Fruit fly (Drosophila melanogaster): Measurements from ENCODE around the gene CG12880.

Gene CG12880

DNA sequence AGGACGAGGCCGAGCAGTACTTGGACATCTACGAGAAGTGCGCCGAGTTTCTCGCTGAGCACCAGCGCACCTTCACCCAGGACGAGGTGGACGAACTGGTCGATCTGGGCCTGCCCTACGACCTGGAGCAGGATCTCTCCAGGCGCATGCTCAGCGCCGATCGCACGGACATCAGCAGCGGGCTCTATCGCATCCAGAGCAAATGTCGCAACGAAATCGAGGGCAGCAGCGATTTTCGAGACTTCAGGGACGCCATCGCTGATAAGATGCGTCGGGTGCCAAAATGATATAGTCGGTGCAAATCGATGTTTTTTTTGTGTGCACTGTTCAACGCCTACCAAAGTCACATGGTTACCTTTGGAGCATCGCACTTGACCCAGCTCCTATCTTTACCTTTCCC, 6.1 kb upstream of the CG12880 start:
- no peak for TF ChIP-seq Dif (GFP tag; optimal IDR thresholded peaks at IDR 0.05; ENCODE audit: partially characterized antibody)
- TF ChIP-seq OdsH (GFP tag; optimal IDR thresholded peaks at IDR 0.05): no peak
- no peak for TF ChIP-seq HLH106 (tag; optimal IDR thresholded peaks at IDR 0.05)
- no peak for TF ChIP-seq rgr (GFP tag; optimal IDR thresholded peaks at IDR 0.05)
- TF ChIP-seq Rel (GFP tag; optimal IDR thresholded peaks at IDR 0.05): no peak
- no peak for TF ChIP-seq Rel (tag; optimal IDR thresholded peaks at IDR 0.05)
- no peak for TF ChIP-seq CG32264 (GFP tag; optimal IDR thresholded peaks at IDR 0.05)
- TF ChIP-seq psq (GFP tag; optimal IDR thresholded peaks at IDR 0.05): no peak
- TF ChIP-seq dsf (GFP tag; optimal IDR thresholded peaks at IDR 0.05; ENCODE audit: borderline replicate concordance): no peak
- TF ChIP-seq Hnf4 (GFP tag; optimal IDR thresholded peaks at IDR 0.05): no peak
- no peak for TF ChIP-seq Jra (GFP tag; optimal IDR thresholded peaks at IDR 0.05)
- no peak for TF ChIP-seq jim (GFP tag; optimal IDR thresholded peaks at IDR 0.05)
- no peak for TF ChIP-seq brk (GFP tag; optimal IDR thresholded peaks at IDR 0.05)
- no peak for TF ChIP-seq Myc (optimal IDR thresholded peaks at IDR 0.05)
- TF ChIP-seq sv (GFP tag; optimal IDR thresholded peaks at IDR 0.05): no peak
- no peak for TF ChIP-seq CrebA (GFP tag; optimal IDR thresholded peaks at IDR 0.05; ENCODE audit: borderline replicate concordance)
- TF ChIP-seq woc (GFP tag; optimal IDR thresholded peaks at IDR 0.05): no peak

DNA sequence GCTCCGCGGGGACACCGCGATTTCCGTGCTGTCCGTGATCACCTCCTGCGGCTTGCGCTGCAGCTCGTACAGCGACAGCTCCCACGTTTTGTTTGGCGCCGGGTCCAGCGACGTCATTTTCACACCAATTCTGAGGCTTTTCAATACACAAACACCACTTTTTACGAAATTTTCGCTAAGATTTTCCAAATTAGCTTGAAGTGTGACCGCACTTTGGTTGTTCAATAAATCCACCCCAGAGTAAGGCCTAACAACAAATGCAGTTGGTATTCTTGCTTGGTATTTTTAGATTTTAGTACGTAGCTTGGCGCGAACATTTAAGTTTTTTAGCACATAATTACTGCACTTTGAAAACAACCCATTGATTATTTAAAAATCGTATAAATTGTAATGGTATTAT, 4.0 kb upstream of the CG12880 start, which contains the start of gene Sce:
TSS of gene Sce (minus strand) at position 231 of the 400 bp plus-strand sequence.
- no peak for TF ChIP-seq CG32264 (GFP tag; optimal IDR thresholded peaks at IDR 0.05)
- no peak for TF ChIP-seq sv (GFP tag; optimal IDR thresholded peaks at IDR 0.05)
- TF ChIP-seq Myc (optimal IDR thresholded peaks at IDR 0.05): peak; percentile 23
- TF ChIP-seq Dif (GFP tag; optimal IDR thresholded peaks at IDR 0.05; ENCODE audit: partially characterized antibody): no peak
- TF ChIP-seq dl (GFP tag; optimal IDR thresholded peaks at IDR 0.05; ENCODE audit: insufficient read depth in 1 of 2, partially characterized antibody in 2 of 2): no peak
- TF ChIP-seq HLH106 (tag; optimal IDR thresholded peaks at IDR 0.05): no peak
- no peak for TF ChIP-seq Hr78 (GFP tag; optimal IDR thresholded peaks at IDR 0.05)
- TF ChIP-seq brk (GFP tag; optimal IDR thresholded peaks at IDR 0.05): no peak
- no peak for TF ChIP-seq h (GFP tag; optimal IDR thresholded peaks at IDR 0.05)
- TF ChIP-seq Rel (GFP tag; optimal IDR thresholded peaks at IDR 0.05): no peak
- no peak for TF ChIP-seq Rel (tag; optimal IDR thresholded peaks at IDR 0.05)
- no peak for TF ChIP-seq CG9705 (GFP tag; optimal IDR thresholded peaks at IDR 0.05)
- no peak for TF ChIP-seq Sp1 (GFP tag; optimal IDR thresholded peaks at IDR 0.05)
- TF ChIP-seq Vsx2 (GFP tag; optimal IDR thresholded peaks at IDR 0.05; ENCODE audit: partially characterized antibody): peak; percentile 98
- TF ChIP-seq N (GFP tag; optimal IDR thresholded peaks at IDR 0.05): no peak
- TF ChIP-seq sage (GFP tag; optimal IDR thresholded peaks at IDR 0.05): no peak

DNA sequence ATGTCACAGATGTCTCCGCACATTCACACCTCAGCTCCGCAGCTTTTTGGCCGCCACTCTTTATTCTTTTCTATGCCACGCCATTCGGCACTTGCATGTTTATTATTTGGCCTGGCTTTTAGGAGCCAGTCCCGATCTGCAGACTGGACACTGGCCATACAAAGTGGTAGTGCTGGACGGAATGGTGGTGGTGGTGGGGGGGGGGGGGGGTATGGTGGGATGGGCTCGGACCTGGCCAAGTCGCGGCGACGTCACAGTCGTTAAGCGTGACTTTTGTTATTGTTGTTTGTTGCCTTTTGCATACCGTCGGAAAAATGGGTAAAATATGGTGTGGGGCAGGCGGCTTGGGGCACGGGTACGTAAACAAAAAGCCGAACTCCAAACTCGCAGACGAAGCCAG, 688 bp upstream of the CG12880 start:
- no peak for TF ChIP-seq Myc (optimal IDR thresholded peaks at IDR 0.05)
- no peak for TF ChIP-seq Hr78 (GFP tag; optimal IDR thresholded peaks at IDR 0.05)
- no peak for TF ChIP-seq CrebA (GFP tag; optimal IDR thresholded peaks at IDR 0.05; ENCODE audit: borderline replicate concordance)
- no peak for TF ChIP-seq CG32264 (GFP tag; optimal IDR thresholded peaks at IDR 0.05)
- TF ChIP-seq Sp1 (GFP tag; optimal IDR thresholded peaks at IDR 0.05): no peak
- no peak for TF ChIP-seq Mio (GFP tag; optimal IDR thresholded peaks at IDR 0.05)
- no peak for TF ChIP-seq Abd-B (GFP tag; optimal IDR thresholded peaks at IDR 0.05)
- TF ChIP-seq psq (GFP tag; optimal IDR thresholded peaks at IDR 0.05): no peak
- TF ChIP-seq foxo (GFP tag; optimal IDR thresholded peaks at IDR 0.05): no peak
- no peak for TF ChIP-seq h (GFP tag; optimal IDR thresholded peaks at IDR 0.05)

DNA sequence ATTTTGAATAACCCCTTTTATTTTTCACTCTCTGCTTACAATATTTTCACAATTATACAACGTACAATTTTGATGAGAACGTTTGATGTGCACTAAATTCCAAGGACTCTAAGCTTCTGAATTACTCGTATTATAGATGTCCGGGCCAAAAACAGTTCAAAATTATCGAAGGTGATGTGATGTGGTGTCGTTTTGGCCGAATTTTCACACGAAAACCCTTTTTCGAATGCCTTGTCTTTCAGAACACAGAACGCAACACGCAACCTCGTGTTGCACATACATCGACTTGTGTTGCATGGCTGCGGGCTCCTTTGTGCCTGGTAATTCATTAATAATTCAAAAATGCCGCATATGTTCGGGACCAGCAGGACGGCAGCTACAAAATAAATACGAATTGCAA, 2.3 kb downstream of the CG12880 start, which contains the start of gene CG31055:
TSS of gene CG31055 (minus strand) at position 101 of the 400 bp plus-strand sequence.
- TF ChIP-seq Myc (optimal IDR thresholded peaks at IDR 0.05): no peak
- TF ChIP-seq Hr83 (GFP tag; optimal IDR thresholded peaks at IDR 0.05; ENCODE audit: poor library complexity, severe bottlenecking): no peak
- TF ChIP-seq OdsH (GFP tag; optimal IDR thresholded peaks at IDR 0.05): no peak
- no peak for TF ChIP-seq Dfd (GFP tag; optimal IDR thresholded peaks at IDR 0.05)
- no peak for TF ChIP-seq brk (GFP tag; optimal IDR thresholded peaks at IDR 0.05)
- TF ChIP-seq woc (GFP tag; optimal IDR thresholded peaks at IDR 0.05): no peak
- TF ChIP-seq pan (optimal IDR thresholded peaks at IDR 0.05): no peak
- no peak for TF ChIP-seq dmrt93B (GFP tag; optimal IDR thresholded peaks at IDR 0.05)
- no peak for TF ChIP-seq usp (GFP tag; optimal IDR thresholded peaks at IDR 0.05)
- no peak for TF ChIP-seq CrebA (GFP tag; optimal IDR thresholded peaks at IDR 0.05; ENCODE audit: borderline replicate concordance)
- no peak for TF ChIP-seq psq (GFP tag; optimal IDR thresholded peaks at IDR 0.05)
- TF ChIP-seq CG9705 (GFP tag; optimal IDR thresholded peaks at IDR 0.05): no peak
- no peak for TF ChIP-seq HLH106 (tag; optimal IDR thresholded peaks at IDR 0.05)
- no peak for TF ChIP-seq CG32264 (GFP tag; optimal IDR thresholded peaks at IDR 0.05)
- TF ChIP-seq foxo (GFP tag; optimal IDR thresholded peaks at IDR 0.05): no peak
- no peak for TF ChIP-seq rgr (GFP tag; optimal IDR thresholded peaks at IDR 0.05)
- TF ChIP-seq Jra (GFP tag; optimal IDR thresholded peaks at IDR 0.05): no peak
